Fruit fly (Drosophila melanogaster) whole organism, embryonic: ENCODE measurements around the gene Ctl1.

Experiments
- Bteb2 ChIP-seq: fragments of 200-800 bp; sonication (Bioruptor generic); optimal IDR thresholded peaks from 2 replicates; lab custom pipeline; 2016; ENCODE audit warnings: missing biosample characterization, missing genetic modification characterization
- CG1024 ChIP-seq: fragments of 200-800 bp; sonication (Bioruptor generic); IDR thresholded peaks from 2 replicates; pipeline ENCODE4 v1.3.6; 2022; ENCODE audit warnings: missing biosample characterization, missing genetic modification characterization
- CG10543 ChIP-seq: fragments of 200-800 bp; sonication (Bioruptor generic); optimal IDR thresholded peaks from 3 replicates; lab custom pipeline; 2017; ENCODE audit warnings: missing biosample characterization, mild to moderate bottlenecking, missing genetic modification characterization, moderate library complexity
- CG12236 ChIP-seq: fragments of 200-800 bp; sonication (Bioruptor generic); optimal IDR thresholded peaks from 2 replicates; lab custom pipeline; 2016; ENCODE audit warnings: missing biosample characterization, missing genetic modification characterization
- CG15601 ChIP-seq: fragments of 200-800 bp; sonication (Bioruptor generic); optimal IDR thresholded peaks from 3 replicates; lab custom pipeline; 2019; ENCODE audit warnings: missing biosample characterization, mild to moderate bottlenecking, missing genetic modification characterization, moderate library complexity
- CG17802 ChIP-seq: fragments of 200-800 bp; sonication (Bioruptor generic); optimal IDR thresholded peaks from 2 replicates; lab custom pipeline; 2018; ENCODE audit warnings: missing biosample characterization, mild to moderate bottlenecking, missing genetic modification characterization, moderate library complexity
- CG17829 ChIP-seq: fragments of 200-800 bp; optimal IDR thresholded peaks from 2 replicates; lab custom pipeline; 2019; ENCODE audit warnings: missing biosample characterization, mild to moderate bottlenecking, missing genetic modification characterization, moderate library complexity
- CG2129 ChIP-seq: fragments of 200-800 bp; sonication (Bioruptor generic); IDR thresholded peaks from 2 replicates; pipeline ENCODE4 v1.3.6; 2022; ENCODE audit warnings: missing biosample characterization, missing genetic modification characterization; ENCODE audit not compliant: partially characterized antibody
- CG30020 ChIP-seq: fragments of 200-800 bp; optimal IDR thresholded peaks from 2 replicates; lab custom pipeline; 2019; ENCODE audit warnings: missing biosample characterization, mild to moderate bottlenecking, missing genetic modification characterization, moderate library complexity
- CG9437 ChIP-seq: fragments of 200-800 bp; sonication (Bioruptor generic); optimal IDR thresholded peaks from 2 replicates; lab custom pipeline; 2018; ENCODE audit warnings: missing biosample characterization, mild to moderate bottlenecking, missing genetic modification characterization
- CG9727 ChIP-seq: fragments of 200-800 bp; sonication (Bioruptor generic); optimal IDR thresholded peaks from 3 replicates; lab custom pipeline; 2017; ENCODE audit warnings: missing biosample characterization, mild to moderate bottlenecking, missing genetic modification characterization
- CG9797 ChIP-seq: fragments of 200-800 bp; sonication (Bioruptor generic); optimal IDR thresholded peaks from 3 replicates; lab custom pipeline; 2018; ENCODE audit warnings: missing biosample characterization, mild to moderate bottlenecking, missing genetic modification characterization
- Camta ChIP-seq: fragments of 200-800 bp; sonication (Bioruptor generic); optimal IDR thresholded peaks from 2 replicates; lab custom pipeline; 2016; ENCODE audit warnings: missing biosample characterization, missing genetic modification characterization
- Chrac-16 ChIP-seq: fragments of 200-800 bp; sonication (Bioruptor generic); optimal IDR thresholded peaks from 3 replicates; lab custom pipeline; 2016; ENCODE audit warnings: missing biosample characterization, missing genetic modification characterization
- D19A ChIP-seq: fragments of 200-800 bp; optimal IDR thresholded peaks from 3 replicates; lab custom pipeline; 2019; ENCODE audit warnings: missing biosample characterization, mild to moderate bottlenecking, missing genetic modification characterization, moderate library complexity
- Dref ChIP-seq: fragments of 200-800 bp; sonication (Bioruptor generic); IDR thresholded peaks from 2 replicates; pipeline ENCODE4 v1.3.6; 2022; ENCODE audit warnings: missing biosample characterization, missing genetic modification characterization
- Drgx ChIP-seq: fragments of 200-800 bp; sonication (Bioruptor generic); IDR thresholded peaks from 2 replicates; pipeline ENCODE4 v1.3.6; 2022; ENCODE audit warnings: missing biosample characterization, missing genetic modification characterization
- E2f1 ChIP-seq: fragments of 200-800 bp; sonication (Bioruptor generic); IDR thresholded peaks from 2 replicates; pipeline ENCODE4 v1.3.6; 2022; ENCODE audit warnings: missing biosample characterization, missing genetic modification characterization
- Ets65A ChIP-seq: fragments of 200-800 bp; sonication (Bioruptor generic); peaks from one replicate; lab custom pipeline; 2016; ENCODE audit warnings: missing biosample characterization, missing genetic modification characterization
- Ets97D ChIP-seq: fragments of 200-800 bp; sonication (Bioruptor generic); optimal IDR thresholded peaks from 3 replicates; lab custom pipeline; 2016; ENCODE audit warnings: missing biosample characterization, missing genetic modification characterization
- Fer3 ChIP-seq: fragments of 200-800 bp; sonication (Bioruptor generic); optimal IDR thresholded peaks from 2 replicates; lab custom pipeline; 2018; ENCODE audit warnings: missing biosample characterization, mild to moderate bottlenecking, missing genetic modification characterization, moderate library complexity
- HmgZ ChIP-seq: fragments of 200-800 bp; sonication (Bioruptor generic); optimal IDR thresholded peaks from 2 replicates; lab custom pipeline; 2018; ENCODE audit warnings: missing biosample characterization, mild to moderate bottlenecking, missing genetic modification characterization
- Mes4 ChIP-seq: fragments of 200-800 bp; sonication (Bioruptor generic); optimal IDR thresholded peaks from 2 replicates; lab custom pipeline; 2016; ENCODE audit warnings: missing biosample characterization, missing genetic modification characterization
- Nf-YC ChIP-seq: fragments of 200-800 bp; optimal IDR thresholded peaks from 3 replicates; lab custom pipeline; 2019; ENCODE audit warnings: missing biosample characterization, mild to moderate bottlenecking, missing genetic modification characterization, moderate library complexity
- Poxn ChIP-seq: fragments of 200-800 bp; sonication (Bioruptor generic); IDR thresholded peaks from 2 replicates; pipeline ENCODE4 v1.3.6; 2022; ENCODE audit warnings: missing biosample characterization, missing genetic modification characterization
- Sox102F ChIP-seq: fragments of 200-800 bp; sonication (Bioruptor generic); optimal IDR thresholded peaks from 2 replicates; lab custom pipeline; 2018; ENCODE audit warnings: missing biosample characterization, mild to moderate bottlenecking, missing genetic modification characterization, moderate library complexity
- Sry-δ ChIP-seq: fragments of 200-800 bp; sonication (Bioruptor generic); optimal IDR thresholded peaks from 2 replicates; lab custom pipeline; 2016; ENCODE audit warnings: missing biosample characterization, missing genetic modification characterization
- Xbp1 ChIP-seq: fragments of 200-800 bp; sonication (Bioruptor generic); optimal IDR thresholded peaks from 3 replicates; lab custom pipeline; 2016; ENCODE audit warnings: missing biosample characterization, mild to moderate bottlenecking, missing genetic modification characterization
- bigmax ChIP-seq: fragments of 200-800 bp; sonication (Bioruptor generic); optimal IDR thresholded peaks from 2 replicates; lab custom pipeline; 2018; ENCODE audit warnings: missing biosample characterization, mild to moderate bottlenecking, missing genetic modification characterization
- caup ChIP-seq: fragments of 200-800 bp; sonication (Bioruptor generic); optimal IDR thresholded peaks from 3 replicates; lab custom pipeline; 2017; ENCODE audit warnings: missing biosample characterization, mild to moderate bottlenecking, missing genetic modification characterization, moderate library complexity; ENCODE audit not compliant: severe bottlenecking
- chif ChIP-seq, 2 experiments: fragments of 200-800 bp; sonication (Bioruptor generic); optimal IDR thresholded peaks; 3 replicates each; lab custom pipeline; 2016; ENCODE audit warnings: missing biosample characterization in 2 of 2, missing genetic modification characterization in 2 of 2
- dmrt99B ChIP-seq: fragments of 200-800 bp; sonication (Bioruptor generic); optimal IDR thresholded peaks from 2 replicates; lab custom pipeline; 2018; ENCODE audit warnings: missing biosample characterization, mild to moderate bottlenecking, missing genetic modification characterization, moderate library complexity
- ems ChIP-seq: fragments of 200-800 bp; sonication (Bioruptor generic); optimal IDR thresholded peaks from 3 replicates; lab custom pipeline; 2016; ENCODE audit warnings: missing biosample characterization, missing genetic modification characterization
- fd3F ChIP-seq: fragments of 200-800 bp; sonication (Bioruptor generic); optimal IDR thresholded peaks from 2 replicates; lab custom pipeline; 2018; ENCODE audit warnings: missing biosample characterization, mild to moderate bottlenecking, missing genetic modification characterization, moderate library complexity
- fd64A ChIP-seq: fragments of 200-800 bp; sonication (Bioruptor generic); optimal IDR thresholded peaks from 3 replicates; lab custom pipeline; 2018; ENCODE audit warnings: missing biosample characterization, mild to moderate bottlenecking, missing genetic modification characterization
- gce ChIP-seq: fragments of 200-800 bp; sonication (Bioruptor generic); IDR thresholded peaks from 3 replicates; pipeline ENCODE4 v1.3.6; 2022; ENCODE audit warnings: missing biosample characterization, missing genetic modification characterization
- gem ChIP-seq: fragments of 200-800 bp; sonication (Bioruptor generic); optimal IDR thresholded peaks from 2 replicates; lab custom pipeline; 2019; ENCODE audit warnings: missing biosample characterization, mild to moderate bottlenecking, missing genetic modification characterization, moderate library complexity
- grn ChIP-seq: fragments of 200-800 bp; sonication (Bioruptor generic); optimal IDR thresholded peaks from 3 replicates; lab custom pipeline; 2017; ENCODE audit warnings: missing biosample characterization, missing genetic modification characterization
- h ChIP-seq: fragments of >200 bp; optimal IDR thresholded peaks from 2 replicates; lab custom pipeline; 2017
- lov ChIP-seq, 2 experiments: fragments of 200-800 bp in 1 of 2; fragments of >200 bp in 1 of 2; sonication (Bioruptor generic) in 1 of 2; IDR thresholded peaks in 1 of 2; optimal IDR thresholded peaks in 1 of 2; 2 replicates in 1 of 2; 3 replicates in 1 of 2; pipeline versions ENCODE4 v1.3.6 to Lab custom; 2017 to 2022; ENCODE audit warnings: missing biosample characterization in 1 of 2, missing genetic modification characterization in 1 of 2
- peb ChIP-seq: fragments of 200-800 bp; sonication (Bioruptor generic); IDR thresholded peaks from 2 replicates; pipeline ENCODE4 v1.3.6; 2022; ENCODE audit warnings: missing biosample characterization, missing genetic modification characterization
- pho ChIP-seq: fragments of 200-800 bp; sonication (Bioruptor generic); optimal IDR thresholded peaks from 2 replicates; lab custom pipeline; 2016; ENCODE audit warnings: missing biosample characterization, missing genetic modification characterization
- sim ChIP-seq: fragments of 200-800 bp; sonication (Bioruptor generic); IDR thresholded peaks from 2 replicates; pipeline ENCODE4 v1.3.6; 2022; ENCODE audit warnings: missing biosample characterization, missing genetic modification characterization
- sisA ChIP-seq: fragments of 200-800 bp; sonication (Bioruptor generic); IDR thresholded peaks from 2 replicates; pipeline ENCODE4 v1.3.6; 2022; ENCODE audit warnings: missing biosample characterization, missing genetic modification characterization
- stc ChIP-seq: fragments of 200-800 bp; sonication (Bioruptor generic); IDR thresholded peaks from 2 replicates; pipeline ENCODE4 v1.3.6; 2022; ENCODE audit warnings: missing biosample characterization, missing genetic modification characterization
- sug ChIP-seq: fragments of 200-800 bp; optimal IDR thresholded peaks from 2 replicates; lab custom pipeline; 2019; ENCODE audit warnings: missing biosample characterization, mild to moderate bottlenecking, missing genetic modification characterization, moderate library complexity
- toy ChIP-seq: fragments of 200-800 bp; sonication (Bioruptor generic); IDR thresholded peaks from 2 replicates; pipeline ENCODE4 v1.3.6; 2022; ENCODE audit warnings: missing biosample characterization, missing genetic modification characterization
- twi ChIP-seq: fragments of 200-800 bp; optimal IDR thresholded peaks from 2 replicates; lab custom pipeline; 2019; ENCODE audit warnings: missing biosample characterization, mild to moderate bottlenecking, missing genetic modification characterization, moderate library complexity
- usp ChIP-seq: fragments of >200 bp; optimal IDR thresholded peaks from 2 replicates; lab custom pipeline; 2017; ENCODE audit warnings: missing biosample characterization, missing genetic modification characterization
- vnd ChIP-seq: fragments of 200-800 bp; sonication (Bioruptor generic); IDR thresholded peaks from 3 replicates; pipeline ENCODE4 v1.3.6; 2022; ENCODE audit warnings: missing biosample characterization, missing genetic modification characterization; ENCODE audit not compliant: partially characterized antibody

Ctl1 gene

DNA sequence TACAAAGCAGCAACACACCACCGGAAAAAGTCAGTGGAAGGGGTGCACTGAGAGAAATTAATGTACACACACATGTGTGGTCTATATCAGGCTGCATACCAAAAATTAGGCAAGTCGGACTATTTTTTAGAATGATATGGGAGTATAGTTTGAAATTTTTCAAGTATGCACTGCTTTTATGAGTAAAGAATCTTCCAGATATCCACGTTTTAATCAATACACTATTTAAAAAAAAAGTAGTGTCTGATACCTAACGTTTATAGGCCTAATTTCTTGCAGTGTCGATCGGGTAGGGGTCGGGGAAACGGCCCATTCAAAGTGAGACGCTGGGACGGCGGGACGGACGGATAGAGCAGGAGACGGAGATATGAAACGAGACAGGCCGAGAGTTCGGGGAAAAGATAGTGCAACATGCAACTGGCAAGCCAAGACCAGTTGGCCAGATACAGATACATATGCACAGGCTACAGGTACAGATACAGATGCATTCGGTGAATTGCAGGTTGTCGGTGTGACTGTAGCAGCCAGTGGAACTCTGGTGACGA lies 47.3 kb upstream of the Ctl1 start (continued):
- no peak for TF ChIP-seq CG2129 (GFP tag; lab: Robert Waterston, UW)
- TF ChIP-seq CG10543 = peak; percentile 82
- peak; percentile 54 for TF ChIP-seq fd3F (GFP tag; lab: Kevin White, UChicago)
- peak; percentile 90 for TF ChIP-seq stc
- peak; percentile 94 for TF ChIP-seq Camta (GFP tag; lab: Kevin White, UChicago)
- TF ChIP-seq CG15601 (tag; lab: Kevin White, UChicago) = peak; percentile 94
- peak; percentile 76 for TF ChIP-seq Ets97D (GFP tag; lab: Kevin White, UChicago)
- TF ChIP-seq grn (GFP tag; lab: Kevin White, UChicago) = peak; percentile 49
- TF ChIP-seq sug = peak; percentile 67
- TF ChIP-seq CG17829 (tag; lab: Kevin White, UChicago) = peak; percentile 97
- TF ChIP-seq caup (GFP tag; lab: Kevin White, UChicago) = peak; percentile 66
- peak; percentile 95 for TF ChIP-seq Chrac-16 (GFP tag; lab: Kevin White, UChicago)
- peak; percentile 42 for TF ChIP-seq CG9797 (GFP tag; lab: Kevin White, UChicago)
- TF ChIP-seq pho (GFP tag; lab: Kevin White, UChicago) = peak; percentile 57
- TF ChIP-seq CG9437 (GFP tag; lab: Kevin White, UChicago) = peak; percentile 86
- TF ChIP-seq bigmax (GFP tag; lab: Kevin White, UChicago) = no peak
- TF ChIP-seq Sox102F (GFP tag; lab: Kevin White, UChicago) = peak; percentile 96
- peak; percentile 93 for TF ChIP-seq Xbp1 (GFP tag; lab: Kevin White, UChicago)
- TF ChIP-seq CG17802 = peak; percentile 79
- TF ChIP-seq ems = peak; percentile 91
- TF ChIP-seq sisA (GFP tag; lab: Robert Waterston, UW) = peak; percentile 94
- TF ChIP-seq peb (GFP tag; lab: Robert Waterston, UW) = peak; percentile 92
- peak; percentile 99 for TF ChIP-seq Ets65A
- TF ChIP-seq Fer3 (tag; lab: Kevin White, UChicago) = peak; percentile 80
- peak; percentile 97 for TF ChIP-seq dmrt99B (tag; lab: Kevin White, UChicago)
- no peak for TF ChIP-seq lov (optimal IDR thresholded peaks at IDR 0.05; lab: Kevin White, UChicago)
- TF ChIP-seq lov (GFP tag; IDR thresholded peaks at IDR 0.05; lab: Robert Waterston, UW) = peak; percentile 86; the same call in 2 of the 3 replicates
- peak; percentile 83 for TF ChIP-seq CG30020 (tag; lab: Kevin White, UChicago)
- TF ChIP-seq HmgZ (tag; lab: Kevin White, UChicago) = peak; percentile 84
- peak; percentile 66 for TF ChIP-seq CG1024 (GFP tag; lab: Robert Waterston, UW)
- TF ChIP-seq usp = no peak
- peak; percentile 90 for TF ChIP-seq twi (tag; lab: Kevin White, UChicago)
- peak; percentile 91 for TF ChIP-seq Drgx (GFP tag; lab: Robert Waterston, UW)
- peak; percentile 93 for TF ChIP-seq CG12236
- peak; percentile 84 for TF ChIP-seq gce (GFP tag; lab: Robert Waterston, UW)
- TF ChIP-seq fd64A (GFP tag; lab: Kevin White, UChicago) = peak; percentile 84
- TF ChIP-seq Sry-δ = peak; percentile 57
- TF ChIP-seq sim = peak; percentile 86
- TF ChIP-seq D19A (tag; lab: Kevin White, UChicago) = peak; percentile 93
- no peak for TF ChIP-seq h (lab: Kevin White, UChicago)
- no peak for TF ChIP-seq vnd (GFP tag; lab: Robert Waterston, UW)
- TF ChIP-seq gem (tag; lab: Kevin White, UChicago) = peak; percentile 96
- peak; percentile 71 for TF ChIP-seq Nf-YC (tag; lab: Kevin White, UChicago)
- TF ChIP-seq chif (GFP tag; optimal IDR thresholded peaks at IDR 0.05; lab: Kevin White, UChicago) = peak; percentile 93 to 98
- TF ChIP-seq Bteb2 (GFP tag; lab: Kevin White, UChicago) = peak; percentile 81
- peak; percentile 98 for TF ChIP-seq CG9727 (GFP tag; lab: Kevin White, UChicago)
- peak; percentile 95 for TF ChIP-seq Mes4
- TF ChIP-seq toy = no peak
- TF ChIP-seq E2f1 (GFP tag; lab: Robert Waterston, UW) = peak; percentile 81
- TF ChIP-seq Dref (GFP tag; lab: Robert Waterston, UW) = no peak
- TF ChIP-seq Poxn (GFP tag; lab: Robert Waterston, UW) = no peak
